Worm (Caenorhabditis elegans) whole organism, L4 larva: Measurements from ENCODE around the gene cup-15.

Source experiments
- Y48G9A.11 ChIP-seq: fragments of 200-800 bp; sonication (Bioruptor generic); IDR thresholded peaks from 2 replicates; pipeline ENCODE4 v1.3.6; 2022; ENCODE audit warnings: missing genetic modification reagents, missing genetic modification characterization, missing compliant biosample characterization
- nhr-25 ChIP-seq: sonication (generic microtip); optimal IDR thresholded peaks from 2 replicates; lab custom pipeline; 2017; ENCODE audit warnings: missing genetic modification characterization, mild to moderate bottlenecking, missing compliant biosample characterization, antibody characterized with exemption, moderate library complexity, borderline replicate concordance; ENCODE audit not compliant: insufficient read depth
- nhr-6 ChIP-seq: fragments of 150-350 bp; optimal IDR thresholded peaks from 2 replicates; lab custom pipeline; 2014; ENCODE audit warnings: missing biosample characterization, missing genetic modification characterization
- pha-4 ChIP-seq, 2 experiments: fragments of 150-350 bp in 1 of 2; fragments of 200-800 bp in 1 of 2; sonication (Bioruptor generic) in 1 of 2; IDR thresholded peaks in 1 of 2; optimal IDR thresholded peaks in 1 of 2; 2 replicates each; pipeline versions ENCODE4 v1.3.6 to Lab custom; 2014 to 2022; ENCODE audit warnings: missing genetic modification characterization in 2 of 2, missing genetic modification reagents in 2 of 2, missing biosample characterization in 1 of 2, missing compliant biosample characterization in 1 of 2
- sdz-12 ChIP-seq: fragments of 200-800 bp; sonication (Bioruptor generic); optimal IDR thresholded peaks from 2 replicates; lab custom pipeline; 2018; ENCODE audit warnings: mild to moderate bottlenecking, missing genetic modification characterization, missing compliant biosample characterization
- skn-1 ChIP-seq: fragments of 150-350 bp; optimal IDR thresholded peaks from 2 replicates; lab custom pipeline; 2014; ENCODE audit warnings: missing biosample characterization, missing genetic modification characterization
- snpc-4 ChIP-seq: fragments of 150-350 bp; optimal IDR thresholded peaks from 2 replicates; lab custom pipeline; 2014; ENCODE audit warnings: missing biosample characterization, missing genetic modification characterization
- unc-130 ChIP-seq: sonication (generic microtip); optimal IDR thresholded peaks from 2 replicates; lab custom pipeline; 2016; ENCODE audit warnings: missing genetic modification reagents, missing genetic modification characterization, missing compliant biosample characterization

ce11 chrII:9319058-9319915, 33.5 kb upstream of the cup-15 start, which contains the start of the genes csa-1 and wdfy-2:
- TF ChIP-seq nhr-6 (no peak), pha-4 (GFP tag; IDR thresholded peaks at IDR 0.05; lab: Robert Waterston, UW) (no peak), pha-4 (tag; optimal IDR thresholded peaks at IDR 0.05; lab: Kevin White, UChicago) (no peak), nhr-25 (tag; lab: Kevin White, UChicago) (no peak), sdz-12 (GFP tag; lab: Kevin White, UChicago) (no peak), Y48G9A.11 (GFP tag; lab: Robert Waterston, UW) (no peak), snpc-4 (no peak), unc-130 (no peak), skn-1 (tag; lab: Kevin White, UChicago) (no peak)
